Worm (Caenorhabditis elegans) whole organism, L1 larva: ENCODE data around the gene srm-6.
"Not testable (repeated sequence)": the region's sequence is repeated elsewhere in the genome, so short reads cannot be mapped to it uniquely, and the experiment has no call there.

Source experiments
- C04F5.9 ChIP-seq: sonication (generic microtip); optimal IDR thresholded peaks from 2 replicates; lab custom pipeline; 2016; ENCODE audit warnings: missing genetic modification characterization, missing compliant biosample characterization
- F16B12.6 ChIP-seq: fragments of 150-350 bp; optimal IDR thresholded peaks from 2 replicates; lab custom pipeline; 2014; ENCODE audit warnings: missing biosample characterization, missing genetic modification characterization
- aha-1 ChIP-seq: fragments of 150-350 bp; optimal IDR thresholded peaks from 2 replicates; lab custom pipeline; 2014; ENCODE audit warnings: missing biosample characterization, missing genetic modification characterization
- aly-2 ChIP-seq: fragments of 150-350 bp; optimal IDR thresholded peaks from 2 replicates; lab custom pipeline; 2014; ENCODE audit warnings: missing biosample characterization, missing genetic modification characterization
- ceh-63 ChIP-seq: fragments of 200-800 bp; sonication (Bioruptor generic); optimal IDR thresholded peaks from 2 replicates; lab custom pipeline; 2018; ENCODE audit warnings: mild to moderate bottlenecking, missing genetic modification characterization, missing compliant biosample characterization
- ceh-8 ChIP-seq: fragments of 200-800 bp; sonication (Bioruptor generic); optimal IDR thresholded peaks from 2 replicates; lab custom pipeline; 2018; ENCODE audit warnings: mild to moderate bottlenecking, missing genetic modification characterization, moderate library complexity, missing compliant biosample characterization
- ceh-88 ChIP-seq: fragments of 200-800 bp; sonication (Bioruptor generic); IDR thresholded peaks from 2 replicates; pipeline ENCODE4 v1.3.6; 2022; ENCODE audit warnings: missing genetic modification characterization, missing compliant biosample characterization
- ces-1 ChIP-seq: fragments of 150-350 bp; optimal IDR thresholded peaks from 2 replicates; lab custom pipeline; 2014; ENCODE audit warnings: missing biosample characterization, missing genetic modification reagents, missing genetic modification characterization
- efl-1 ChIP-seq, 4 experiments: fragments of 150-350 bp; optimal IDR thresholded peaks in 3 of 4; peaks in 1 of 4; 1 replicate in 1 of 4; 2 replicates in 3 of 4; lab custom pipeline; 2014; ENCODE audit warnings: missing biosample characterization in 2 of 4, missing genetic modification characterization in 2 of 4, missing genetic modification reagents in 2 of 4
- elt-2 ChIP-seq: sonication (generic microtip); optimal IDR thresholded peaks from 2 replicates; lab custom pipeline; 2016; ENCODE audit warnings: missing genetic modification characterization, mild to moderate bottlenecking, inconsistent platforms, missing compliant biosample characterization, missing genetic modification reagents
- ets-5 ChIP-seq: fragments of 200-800 bp; sonication (Bioruptor generic); IDR thresholded peaks from 2 replicates; pipeline ENCODE4 v1.3.6; 2022; ENCODE audit warnings: missing genetic modification characterization, missing compliant biosample characterization
- fkh-4 ChIP-seq: sonication (generic microtip); optimal IDR thresholded peaks from 2 replicates; lab custom pipeline; 2016; ENCODE audit warnings: missing compliant biosample characterization, missing genetic modification characterization, borderline replicate concordance
- fos-1 ChIP-seq: fragments of 150-350 bp; optimal IDR thresholded peaks from 2 replicates; lab custom pipeline; 2014; ENCODE audit warnings: missing biosample characterization, missing genetic modification characterization
- hlh-4 ChIP-seq: sonication (generic microtip); optimal IDR thresholded peaks from 2 replicates; lab custom pipeline; 2016; ENCODE audit warnings: mild to moderate bottlenecking, missing genetic modification characterization, missing compliant biosample characterization
- jun-1 ChIP-seq: fragments of 150-350 bp; optimal IDR thresholded peaks from 2 replicates; lab custom pipeline; 2014; ENCODE audit warnings: missing biosample characterization, missing genetic modification reagents, missing genetic modification characterization
- mdl-1 ChIP-seq, 2 experiments: fragments of 150-350 bp; optimal IDR thresholded peaks; 2 replicates each; lab custom pipeline; 2014 to 2017; ENCODE audit warnings: missing biosample characterization in 2 of 2, missing genetic modification characterization in 2 of 2, inconsistent platforms in 1 of 2
- nhr-11 ChIP-seq: fragments of 150-350 bp; optimal IDR thresholded peaks from 2 replicates; lab custom pipeline; 2014; ENCODE audit warnings: missing biosample characterization, missing genetic modification characterization
- nhr-19 ChIP-seq: fragments of 200-800 bp; sonication (Bioruptor generic); conservative IDR thresholded peaks from 2 replicates; pipeline ENCODE4 v1.3.6; 2022; ENCODE audit warnings: missing genetic modification characterization, missing compliant biosample characterization
- nhr-28 ChIP-seq: fragments of 150-350 bp; optimal IDR thresholded peaks from 2 replicates; lab custom pipeline; 2014; ENCODE audit warnings: missing biosample characterization, missing genetic modification characterization
- nhr-47 ChIP-seq: sonication (generic microtip); optimal IDR thresholded peaks from 2 replicates; lab custom pipeline; 2016; ENCODE audit warnings: mild to moderate bottlenecking, missing genetic modification characterization, moderate library complexity, missing compliant biosample characterization
- nhr-71 ChIP-seq: sonication (generic microtip); optimal IDR thresholded peaks from 2 replicates; lab custom pipeline; 2016; ENCODE audit warnings: mild to moderate bottlenecking, missing genetic modification characterization, moderate library complexity, missing compliant biosample characterization
- nhr-85 ChIP-seq: sonication (generic microtip); peaks from one replicate; lab custom pipeline; 2016; ENCODE audit warnings: missing genetic modification characterization, inconsistent platforms, missing compliant biosample characterization
- nhr-90 ChIP-seq: sonication (generic microtip); optimal IDR thresholded peaks from 2 replicates; lab custom pipeline; 2016; ENCODE audit warnings: mild to moderate bottlenecking, missing genetic modification characterization, missing compliant biosample characterization; ENCODE audit not compliant: poor library complexity
- pag-3 ChIP-seq: sonication (generic microtip); optimal IDR thresholded peaks from 2 replicates; lab custom pipeline; 2017; ENCODE audit warnings: missing genetic modification characterization, mild to moderate bottlenecking, missing compliant biosample characterization, antibody characterized with exemption, borderline replicate concordance; ENCODE audit not compliant: insufficient read depth
- pax-3 ChIP-seq: fragments of 200-800 bp; sonication (Bioruptor generic); optimal IDR thresholded peaks from 2 replicates; lab custom pipeline; 2018; ENCODE audit warnings: mild to moderate bottlenecking, missing genetic modification characterization, moderate library complexity, missing compliant biosample characterization
- sox-4 ChIP-seq: sonication (generic microtip); optimal IDR thresholded peaks from 2 replicates; lab custom pipeline; 2016; ENCODE audit warnings: missing genetic modification characterization, missing compliant biosample characterization
- swsn-7 ChIP-seq: sonication (generic microtip); optimal IDR thresholded peaks from 2 replicates; lab custom pipeline; 2016; ENCODE audit warnings: missing genetic modification characterization, missing compliant biosample characterization
- tbx-2 ChIP-seq: sonication (generic microtip); optimal IDR thresholded peaks from 2 replicates; lab custom pipeline; 2016; ENCODE audit warnings: missing genetic modification characterization, missing compliant biosample characterization
- vab-15 ChIP-seq: sonication (generic microtip); optimal IDR thresholded peaks from 2 replicates; lab custom pipeline; 2017; ENCODE audit warnings: missing genotype, mild to moderate bottlenecking, missing genetic modification characterization, missing compliant biosample characterization

srm-6 gene

DNA sequence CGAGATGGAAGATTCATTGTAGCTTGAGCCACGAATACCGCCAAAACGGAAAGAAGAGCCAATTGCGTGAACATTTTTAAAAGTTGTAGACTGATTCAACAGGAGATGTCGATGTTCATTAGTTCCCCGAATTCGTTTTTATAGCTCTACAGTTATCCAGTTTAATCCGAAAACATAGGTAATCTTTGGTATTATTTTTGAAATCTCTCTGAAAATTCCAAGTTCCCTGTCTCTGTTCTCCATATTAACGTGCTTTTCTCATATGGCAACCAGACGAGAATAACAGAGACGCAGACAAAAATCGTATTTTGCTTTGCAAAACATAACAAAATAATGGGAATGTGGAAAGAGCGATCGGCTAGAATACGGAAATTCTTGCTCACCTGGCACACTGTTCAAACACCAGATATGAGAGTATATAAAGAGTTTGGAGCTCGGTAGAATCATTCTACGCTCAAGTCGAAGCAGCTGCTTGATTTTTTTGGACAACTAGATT lies 37.1 kb upstream of the srm-6 start, which contains the start of the genes spig-3 and F14D7.12:
spig-3 (minus strand) TSS at position 101 of the 496 bp plus-strand sequence.
F14D7.12 (plus strand) TSS at position 446 of the 496 bp plus-strand sequence.
- TF ChIP-seq swsn-7 (no peak), efl-1 (optimal IDR thresholded peaks at IDR 0.05; lab: Kevin White, UChicago) (no peak), efl-1 (GFP tag; optimal IDR thresholded peaks at IDR 0.05 in 1 of 2; lab: Kevin White, UChicago) (peak in 1 of 2 experiments; percentile 49), nhr-71 (tag; lab: Kevin White, UChicago) (no peak), aly-2 (no peak), nhr-28 (tag; lab: Kevin White, UChicago) (no peak), tbx-2 (no peak), nhr-90 (tag; lab: Kevin White, UChicago) (no peak), fos-1 (tag; lab: Kevin White, UChicago) (no peak), nhr-19 (no peak)

DNA sequence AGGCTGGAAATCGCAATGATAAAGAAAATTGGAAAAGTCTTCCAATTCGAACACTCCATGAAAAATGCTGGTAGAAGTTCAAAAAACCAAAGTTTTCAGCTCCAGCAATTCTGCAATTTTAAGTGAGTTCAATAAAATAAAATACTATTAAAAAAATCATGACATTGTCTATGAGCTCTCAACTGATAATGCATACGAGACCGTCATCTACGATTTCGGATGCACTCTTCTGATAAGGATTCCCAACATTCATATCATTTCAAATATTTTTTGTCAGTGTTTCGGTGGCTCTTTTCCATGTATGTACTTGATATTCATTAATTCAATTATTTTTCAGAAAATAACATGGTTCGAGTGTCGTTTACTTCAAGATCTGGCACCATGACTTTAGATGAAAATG lies 35.7 kb upstream of the srm-6 start, which contains the start of gene F14D7.6:
F14D7.6 (plus strand) TSS at position 338 of the 400 bp plus-strand sequence.
- TF ChIP-seq F16B12.6 (tag; lab: Kevin White, UChicago) (no peak), elt-2 (tag; lab: Kevin White, UChicago) (peak; percentile 4)
- TF ChIP-seq, all 84 proteins: peak for 1

DNA sequence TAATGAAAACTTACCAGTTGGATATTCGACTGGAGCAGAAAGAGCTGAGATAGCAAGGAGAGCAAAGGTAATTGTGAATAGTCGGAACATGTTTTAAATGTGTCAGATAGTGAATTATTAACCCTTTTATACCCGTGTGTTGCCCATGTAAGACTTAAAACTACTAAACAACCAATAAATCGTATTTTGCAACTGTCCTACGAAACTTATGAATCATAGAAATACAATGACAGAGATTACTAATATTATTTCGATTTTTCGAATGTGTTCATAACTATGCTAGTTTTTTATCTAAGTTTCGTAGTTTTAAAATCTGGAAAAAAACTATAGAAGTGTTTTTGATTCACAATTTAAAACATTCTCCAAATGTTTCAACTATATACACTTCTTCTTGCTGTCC lies 30.0 kb upstream of the srm-6 start, which contains the start of gene spig-4:
spig-4 (minus strand) TSS at position 101 of the 400 bp plus-strand sequence.
- not testable (repeated sequence) for TF ChIP-seq sox-4 (tag; lab: Kevin White, UChicago); nhr-47 (tag; lab: Kevin White, UChicago); nhr-85

DNA sequence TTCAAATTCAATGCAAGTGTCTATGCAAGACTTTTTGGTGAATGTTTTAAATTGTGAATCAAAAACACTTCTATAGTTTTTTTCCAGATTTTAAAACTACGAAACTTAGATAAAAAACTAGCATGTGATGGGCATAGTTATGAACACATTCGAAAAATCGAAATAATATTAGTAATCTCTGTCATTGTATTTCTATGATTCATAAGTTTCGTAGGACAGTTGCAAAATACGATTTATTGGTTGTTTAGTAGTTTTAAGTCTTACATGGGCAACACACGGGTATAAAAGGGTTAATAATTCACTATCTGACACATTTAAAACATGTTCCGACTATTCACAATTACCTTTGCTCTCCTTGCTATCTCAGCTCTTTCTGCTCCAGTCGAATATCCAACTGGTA lies 28.6 kb upstream of the srm-6 start, which contains the start of gene spig-5:
spig-5 (plus strand) TSS at position 301 of the 400 bp plus-strand sequence.
- not testable (repeated sequence) for TF ChIP-seq ets-5 (GFP tag; lab: Robert Waterston, UW); nhr-47 (tag; lab: Kevin White, UChicago); aha-1
- TF ChIP-seq, all 84 proteins: peak for 0; not testable (repeated sequence) for 84

DNA sequence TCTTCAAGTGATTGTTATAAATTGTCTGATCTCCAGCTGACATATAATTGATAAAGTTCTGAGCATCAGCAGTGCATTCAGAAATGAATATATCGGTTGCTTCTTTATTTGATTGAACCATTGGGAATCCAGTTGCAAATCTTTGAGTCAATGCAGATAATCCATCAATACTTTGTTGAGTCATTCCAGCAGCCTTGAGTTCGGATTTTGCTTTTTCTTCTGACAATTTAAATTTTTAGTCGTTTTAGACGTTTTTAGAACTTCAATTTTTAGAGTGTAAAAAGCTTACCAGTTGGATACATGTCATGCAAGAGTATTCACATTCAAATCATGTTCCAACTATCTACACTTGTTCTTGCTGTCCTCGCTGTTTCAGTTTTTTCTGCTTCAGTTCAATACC lies 27.1 kb upstream of the srm-6 start, which contains the start of gene F14D7.14:
F14D7.14 (plus strand) TSS at position 301 of the 400 bp plus-strand sequence.
- TF ChIP-seq ces-1 (GFP tag; lab: Kevin White, UChicago); ceh-8 (GFP tag; lab: Kevin White, UChicago); pax-3: not testable (repeated sequence)

DNA sequence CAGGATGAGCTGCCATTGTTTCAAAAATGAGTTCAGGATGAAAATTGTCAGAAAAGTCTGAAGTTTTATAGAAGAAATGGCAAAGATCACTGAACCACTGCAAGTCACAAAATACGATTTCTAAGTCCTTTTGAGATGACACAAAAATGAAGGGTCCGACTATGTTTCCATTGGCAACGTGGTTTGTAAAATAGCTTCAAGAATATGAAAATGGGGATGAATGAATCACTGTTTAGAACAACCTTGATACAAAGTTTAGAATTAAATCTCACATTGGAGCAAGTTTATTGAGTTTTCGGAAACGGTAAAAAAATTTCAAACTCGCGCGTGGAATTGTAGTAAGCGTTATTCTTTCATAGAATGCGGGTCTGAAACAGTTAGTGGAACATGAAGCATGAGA lies 25.6 kb upstream of the srm-6 start, which contains the start of gene ddn-3:
ddn-3 (minus strand) TSS at position 101 of the 400 bp plus-strand sequence.
- no peak for TF ChIP-seq ceh-88 (GFP tag; lab: Robert Waterston, UW)
- TF ChIP-seq C04F5.9 (tag; lab: Kevin White, UChicago) = no peak
- no peak for TF ChIP-seq mdl-1 (tag; optimal IDR thresholded peaks at IDR 0.05; lab: Kevin White, UChicago)
- no peak for TF ChIP-seq pag-3 (tag; lab: Kevin White, UChicago)
- no peak for TF ChIP-seq aly-2
- TF ChIP-seq vab-15 (tag; lab: Kevin White, UChicago) = no peak
- TF ChIP-seq fkh-4 (tag; lab: Kevin White, UChicago) = no peak
- no peak for TF ChIP-seq jun-1 (tag; lab: Kevin White, UChicago)
- TF ChIP-seq nhr-11 (tag; lab: Kevin White, UChicago) = no peak
- TF ChIP-seq ceh-63 (GFP tag; lab: Kevin White, UChicago) = no peak
- no peak for TF ChIP-seq hlh-4 (tag; lab: Kevin White, UChicago)
